Fruit fly (Drosophila melanogaster) whole organism, embryonic: ENCODE data around the gene CG32373.

Experiments
- Bgb ChIP-seq: fragments of 200-800 bp; sonication (Bioruptor generic); IDR thresholded peaks from 2 replicates; pipeline ENCODE4 v1.3.6; 2022; ENCODE audit warnings: missing biosample characterization, missing genetic modification characterization; ENCODE audit not compliant: partially characterized antibody
- CG10543 ChIP-seq: fragments of 200-800 bp; sonication (Bioruptor generic); optimal IDR thresholded peaks from 3 replicates; lab custom pipeline; 2017; ENCODE audit warnings: missing biosample characterization, mild to moderate bottlenecking, missing genetic modification characterization, moderate library complexity
- CG12219 ChIP-seq: fragments of 200-800 bp; sonication (Bioruptor generic); optimal IDR thresholded peaks from 3 replicates; lab custom pipeline; 2018; ENCODE audit warnings: missing biosample characterization, mild to moderate bottlenecking, missing genetic modification characterization
- CG13123 ChIP-seq: fragments of 200-800 bp; sonication (Bioruptor generic); optimal IDR thresholded peaks from 2 replicates; lab custom pipeline; 2016; ENCODE audit warnings: missing biosample characterization, missing genetic modification characterization
- CG14667 ChIP-seq: fragments of 200-800 bp; sonication (Bioruptor generic); IDR thresholded peaks from 2 replicates; pipeline ENCODE4 v1.3.6; 2022; ENCODE audit warnings: missing biosample characterization, missing genetic modification characterization
- CG17186 ChIP-seq: fragments of 200-800 bp; sonication (Bioruptor generic); optimal IDR thresholded peaks from 3 replicates; lab custom pipeline; 2017; ENCODE audit warnings: missing biosample characterization, missing genetic modification reagents, missing genetic modification characterization
- CG17328 ChIP-seq: fragments of 200-800 bp; sonication (Bioruptor generic); IDR thresholded peaks from 2 replicates; pipeline ENCODE4 v1.3.6; 2022; ENCODE audit warnings: missing biosample characterization, missing genetic modification characterization
- CG31224 ChIP-seq: fragments of 200-800 bp; sonication (Bioruptor generic); IDR thresholded peaks from 2 replicates; pipeline ENCODE4 v1.3.6; 2022; ENCODE audit warnings: missing biosample characterization, missing genetic modification characterization
- CG31441 ChIP-seq: fragments of 200-800 bp; sonication (Bioruptor generic); IDR thresholded peaks from 2 replicates; pipeline ENCODE4 v1.3.6; 2022; ENCODE audit warnings: missing biosample characterization, missing genetic modification characterization
- CG3163 ChIP-seq: fragments of 200-800 bp; sonication (Bioruptor generic); optimal IDR thresholded peaks from 3 replicates; lab custom pipeline; 2016; ENCODE audit warnings: missing biosample characterization, missing genetic modification characterization
- CG33557 ChIP-seq: fragments of 200-800 bp; sonication (Bioruptor generic); optimal IDR thresholded peaks from 2 replicates; lab custom pipeline; 2019; ENCODE audit warnings: missing biosample characterization, mild to moderate bottlenecking, missing genetic modification characterization, moderate library complexity
- CG3847 ChIP-seq: fragments of 200-800 bp; sonication (Bioruptor generic); IDR thresholded peaks from 2 replicates; pipeline ENCODE4 v1.3.6; 2022; ENCODE audit warnings: missing biosample characterization, missing genetic modification characterization
- CG42726 ChIP-seq: fragments of 200-800 bp; sonication (Bioruptor generic); IDR thresholded peaks from 2 replicates; pipeline ENCODE4 v1.3.6; 2022; ENCODE audit warnings: missing biosample characterization, missing genetic modification characterization; ENCODE audit not compliant: partially characterized antibody
- CG4424 ChIP-seq: fragments of 200-800 bp; sonication (Bioruptor generic); optimal IDR thresholded peaks from 3 replicates; lab custom pipeline; 2016; ENCODE audit warnings: missing biosample characterization, missing genetic modification characterization
- CG6813 ChIP-seq: fragments of 200-800 bp; sonication (Bioruptor generic); optimal IDR thresholded peaks from 2 replicates; lab custom pipeline; 2017; ENCODE audit warnings: missing biosample characterization, missing genetic modification characterization, mild to moderate bottlenecking, moderate library complexity, missing genetic modification reagents
- CG6854 ChIP-seq: fragments of 200-800 bp; sonication (Bioruptor generic); optimal IDR thresholded peaks from 3 replicates; lab custom pipeline; 2017; ENCODE audit warnings: missing biosample characterization, mild to moderate bottlenecking, missing genetic modification characterization
- CG8281 ChIP-seq: fragments of 200-800 bp; sonication (Bioruptor generic); optimal IDR thresholded peaks from 2 replicates; lab custom pipeline; 2018; ENCODE audit warnings: missing biosample characterization, mild to moderate bottlenecking, missing genetic modification characterization, moderate library complexity
- E2f2 ChIP-seq: fragments of 200-800 bp; sonication (Bioruptor generic); IDR thresholded peaks from 2 replicates; pipeline ENCODE4 v1.3.6; 2022; ENCODE audit warnings: missing biosample characterization, missing genetic modification characterization
- Hmx ChIP-seq: fragments of 200-800 bp; sonication (Bioruptor generic); optimal IDR thresholded peaks from 2 replicates; lab custom pipeline; 2016; ENCODE audit warnings: missing biosample characterization, missing genetic modification characterization
- Mad ChIP-seq: fragments of 200-800 bp; sonication (Bioruptor generic); optimal IDR thresholded peaks from 2 replicates; lab custom pipeline; 2016; ENCODE audit warnings: missing biosample characterization, missing genetic modification characterization
- Meics ChIP-seq: fragments of 200-800 bp; sonication (Bioruptor generic); optimal IDR thresholded peaks from 2 replicates; lab custom pipeline; 2017; ENCODE audit warnings: missing biosample characterization, mild to moderate bottlenecking, missing genetic modification characterization
- Mrtf ChIP-seq: fragments of 200-800 bp; sonication (Bioruptor generic); IDR thresholded peaks from 3 replicates; pipeline ENCODE4 v1.3.6; 2022; ENCODE audit warnings: missing biosample characterization, missing genetic modification characterization
- Opbp ChIP-seq: fragments of 200-800 bp; sonication (Bioruptor generic); IDR thresholded peaks from 3 replicates; pipeline ENCODE4 v1.3.6; 2022; ENCODE audit warnings: missing biosample characterization, missing genetic modification characterization; ENCODE audit not compliant: partially characterized antibody
- Optix ChIP-seq: fragments of 200-800 bp; sonication (Bioruptor generic); IDR thresholded peaks from 3 replicates; pipeline ENCODE4 v1.3.6; 2022; ENCODE audit warnings: missing biosample characterization, missing genetic modification characterization
- Spps ChIP-seq: fragments of 200-800 bp; sonication (Bioruptor generic); optimal IDR thresholded peaks from 2 replicates; lab custom pipeline; 2018; ENCODE audit warnings: missing biosample characterization, mild to moderate bottlenecking, missing genetic modification characterization
- Ssrp ChIP-seq: fragments of 200-800 bp; sonication (Bioruptor generic); optimal IDR thresholded peaks from 2 replicates; lab custom pipeline; 2018; ENCODE audit warnings: missing biosample characterization, mild to moderate bottlenecking, missing genetic modification characterization, moderate library complexity
- Trl ChIP-seq, 3 experiments: fragments of >200 bp in 2 of 3; fragments of 200-800 bp in 1 of 3; sonication (Bioruptor generic) in 1 of 3; optimal IDR thresholded peaks; 2 replicates in 1 of 3; 3 replicates in 2 of 3; lab custom pipeline; 2016 to 2017; ENCODE audit warnings: missing biosample characterization in 1 of 3, missing genetic modification characterization in 1 of 3
- abd-A ChIP-seq: fragments of 200-800 bp; sonication (Bioruptor generic); optimal IDR thresholded peaks from 3 replicates; lab custom pipeline; 2019; ENCODE audit warnings: missing biosample characterization, mild to moderate bottlenecking, missing genetic modification characterization, moderate library complexity
- cad ChIP-seq: fragments of >200 bp; optimal IDR thresholded peaks from 2 replicates; lab custom pipeline; 2017; ENCODE audit warnings: missing biosample characterization, missing genetic modification characterization
- cas ChIP-seq: fragments of 200-800 bp; sonication (Bioruptor generic); IDR thresholded peaks from 2 replicates; pipeline ENCODE4 v1.3.6; 2022; ENCODE audit warnings: missing biosample characterization, missing genetic modification characterization
- chif ChIP-seq, 2 experiments: fragments of 200-800 bp; sonication (Bioruptor generic); optimal IDR thresholded peaks; 3 replicates each; lab custom pipeline; 2016; ENCODE audit warnings: missing biosample characterization in 2 of 2, missing genetic modification characterization in 2 of 2
- dan ChIP-seq: fragments of 200-800 bp; sonication (Bioruptor generic); IDR thresholded peaks from 2 replicates; pipeline ENCODE4 v1.3.6; 2022; ENCODE audit warnings: missing biosample characterization, missing genetic modification characterization
- dati ChIP-seq: fragments of 200-800 bp; sonication (Bioruptor generic); IDR thresholded peaks from 2 replicates; pipeline ENCODE4 v1.3.6; 2022; ENCODE audit warnings: missing biosample characterization, missing genetic modification characterization
- dpn ChIP-seq, 2 experiments: fragments of 200-800 bp; sonication (Bioruptor generic); optimal IDR thresholded peaks; 3 replicates each; lab custom pipeline; 2016; ENCODE audit warnings: missing biosample characterization in 2 of 2, missing genetic modification characterization in 2 of 2
- eyg ChIP-seq: fragments of 200-800 bp; sonication (Bioruptor generic); optimal IDR thresholded peaks from 3 replicates; lab custom pipeline; 2016; ENCODE audit warnings: missing biosample characterization, missing genetic modification characterization
- fd3F ChIP-seq: fragments of 200-800 bp; sonication (Bioruptor generic); optimal IDR thresholded peaks from 2 replicates; lab custom pipeline; 2018; ENCODE audit warnings: missing biosample characterization, mild to moderate bottlenecking, missing genetic modification characterization, moderate library complexity
- gcm ChIP-seq: fragments of 200-800 bp; sonication (Bioruptor generic); optimal IDR thresholded peaks from 2 replicates; lab custom pipeline; 2019; ENCODE audit warnings: missing biosample characterization, mild to moderate bottlenecking, missing genetic modification characterization, moderate library complexity
- gfzf ChIP-seq: fragments of 200-800 bp; sonication (Bioruptor generic); optimal IDR thresholded peaks from 2 replicates; lab custom pipeline; 2016; ENCODE audit warnings: missing biosample characterization, mild to moderate bottlenecking, missing genetic modification characterization, moderate library complexity
- lab ChIP-seq: fragments of 200-800 bp; sonication (Bioruptor generic); optimal IDR thresholded peaks from 3 replicates; lab custom pipeline; 2017; ENCODE audit warnings: missing biosample characterization, missing genetic modification characterization, mild to moderate bottlenecking, moderate library complexity, missing genetic modification reagents
- luna ChIP-seq: fragments of 200-800 bp; sonication (Bioruptor generic); optimal IDR thresholded peaks from 2 replicates; lab custom pipeline; 2016; ENCODE audit warnings: missing biosample characterization, missing genetic modification characterization
- nerfin-2 ChIP-seq: fragments of 200-800 bp; sonication (Bioruptor generic); IDR thresholded peaks from 2 replicates; pipeline ENCODE4 v1.3.6; 2022; ENCODE audit warnings: missing biosample characterization, missing genetic modification characterization; ENCODE audit not compliant: partially characterized antibody
- odd ChIP-seq: fragments of 200-800 bp; sonication (Bioruptor generic); optimal IDR thresholded peaks from 2 replicates; lab custom pipeline; 2017; ENCODE audit warnings: missing biosample characterization, mild to moderate bottlenecking, missing genetic modification characterization
- pfk ChIP-seq: fragments of 200-800 bp; sonication (Bioruptor generic); optimal IDR thresholded peaks from 2 replicates; lab custom pipeline; 2018; ENCODE audit warnings: missing biosample characterization, mild to moderate bottlenecking, missing genetic modification characterization, moderate library complexity
- sens ChIP-seq: fragments of 200-800 bp; sonication (Bioruptor generic); peaks from one replicate; lab custom pipeline; 2016; ENCODE audit warnings: missing biosample characterization, missing genetic modification characterization
- seq ChIP-seq: fragments of 200-800 bp; sonication (Bioruptor generic); IDR thresholded peaks from 2 replicates; pipeline ENCODE4 v1.3.6; 2022; ENCODE audit warnings: missing biosample characterization, missing genetic modification characterization
- so ChIP-seq: fragments of 200-800 bp; sonication (Bioruptor generic); IDR thresholded peaks from 3 replicates; pipeline ENCODE4 v1.3.6; 2022; ENCODE audit warnings: missing biosample characterization, missing genetic modification characterization
- vnd ChIP-seq: fragments of 200-800 bp; sonication (Bioruptor generic); IDR thresholded peaks from 3 replicates; pipeline ENCODE4 v1.3.6; 2022; ENCODE audit warnings: missing biosample characterization, missing genetic modification characterization; ENCODE audit not compliant: partially characterized antibody

The CG32373 gene

DNA sequence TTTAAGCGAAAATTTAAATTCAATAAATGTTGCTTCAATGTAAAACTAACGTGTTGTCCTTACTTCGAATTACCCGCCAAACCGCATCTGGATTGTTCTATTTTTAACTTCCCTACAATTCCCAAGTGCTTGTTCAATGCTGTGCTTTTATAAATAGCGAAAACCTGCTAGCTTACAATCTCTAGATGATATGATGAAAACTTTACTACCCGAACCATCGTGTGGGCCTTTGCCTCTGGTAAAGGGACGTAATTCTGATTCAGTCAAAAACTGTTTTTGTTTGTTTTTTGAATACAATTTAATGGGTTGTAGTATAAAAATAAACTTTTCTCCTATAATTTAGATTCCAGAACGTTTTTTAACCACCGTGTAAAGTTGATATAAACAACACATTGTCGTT, 10.8 kb upstream of the CG32373 start (continued):
- no peak for TF ChIP-seq CG42726 (GFP tag; lab: Robert Waterston, UW)
- TF ChIP-seq Optix (GFP tag; lab: Robert Waterston, UW): no peak
- TF ChIP-seq CG17186 (GFP tag; lab: Kevin White, UChicago): no peak
- TF ChIP-seq Mad (GFP tag; lab: Kevin White, UChicago): no peak
- TF ChIP-seq chif (GFP tag; optimal IDR thresholded peaks at IDR 0.05; lab: Kevin White, UChicago): no peak
- no peak for TF ChIP-seq odd (GFP tag; lab: Kevin White, UChicago)
- no peak for TF ChIP-seq vnd
- no peak for TF ChIP-seq CG17328 (GFP tag; lab: Robert Waterston, UW)
- no peak for TF ChIP-seq fd3F (GFP tag; lab: Kevin White, UChicago)
- no peak for TF ChIP-seq CG10543
- no peak for TF ChIP-seq CG31224
- no peak for TF ChIP-seq dati (GFP tag; lab: Robert Waterston, UW)
- no peak for TF ChIP-seq Meics (GFP tag; lab: Kevin White, UChicago)
- TF ChIP-seq nerfin-2 (GFP tag; lab: Robert Waterston, UW): 0 out of 2 replicates have a peak, but pooled peaks have one; percentile 36
- no peak for TF ChIP-seq Spps
- peak; percentile 48 for TF ChIP-seq Bgb (GFP tag; lab: Robert Waterston, UW)
- TF ChIP-seq CG8281 (tag; lab: Kevin White, UChicago): no peak
- peak; percentile 59 for TF ChIP-seq E2f2 (GFP tag; lab: Robert Waterston, UW)
- no peak for TF ChIP-seq Ssrp (tag; lab: Kevin White, UChicago)
- TF ChIP-seq gfzf (GFP tag; lab: Kevin White, UChicago): no peak
- TF ChIP-seq CG14667: no peak
- TF ChIP-seq abd-A (tag; lab: Kevin White, UChicago): no peak
- TF ChIP-seq cas: no peak
- peak; percentile 62 for TF ChIP-seq sens (GFP tag; lab: Kevin White, UChicago)
- no peak for TF ChIP-seq CG13123 (GFP tag; lab: Kevin White, UChicago)
- no peak for TF ChIP-seq CG3847 (GFP tag; lab: Robert Waterston, UW)
- no peak for TF ChIP-seq Mrtf (GFP tag; lab: Robert Waterston, UW)
- TF ChIP-seq luna: no peak
- TF ChIP-seq Hmx (GFP tag; lab: Kevin White, UChicago): no peak
- no peak for TF ChIP-seq gcm (GFP tag; lab: Kevin White, UChicago)
- no peak for TF ChIP-seq dpn (GFP tag; optimal IDR thresholded peaks at IDR 0.05; lab: Kevin White, UChicago)
- TF ChIP-seq CG6854 (GFP tag; lab: Kevin White, UChicago): no peak
- no peak for TF ChIP-seq so (GFP tag; lab: Robert Waterston, UW)
- no peak for TF ChIP-seq pfk
- no peak for TF ChIP-seq CG4424 (GFP tag; lab: Kevin White, UChicago)
- no peak for TF ChIP-seq CG31441 (GFP tag; lab: Robert Waterston, UW)
- no peak for TF ChIP-seq cad (GFP tag; lab: Kevin White, UChicago)
- no peak for TF ChIP-seq eyg (GFP tag; lab: Kevin White, UChicago)
- TF ChIP-seq CG33557 (GFP tag; lab: Kevin White, UChicago): no peak
- TF ChIP-seq lab (GFP tag; lab: Kevin White, UChicago): no peak
- no peak for TF ChIP-seq CG3163 (GFP tag; lab: Kevin White, UChicago)
- TF ChIP-seq CG6813 (GFP tag; lab: Kevin White, UChicago): no peak
- no peak for TF ChIP-seq CG12219 (GFP tag; lab: Kevin White, UChicago)
- 0 out of 3 replicates have a peak, but pooled peaks have one; percentile 30 for TF ChIP-seq Opbp (GFP tag; lab: Robert Waterston, UW)
- no peak for TF ChIP-seq seq (GFP tag; lab: Robert Waterston, UW)
- no peak for TF ChIP-seq Trl (optimal IDR thresholded peaks at IDR 0.05; lab: Kevin White, UChicago)
- TF ChIP-seq Trl (GFP tag; optimal IDR thresholded peaks at IDR 0.05; lab: Kevin White, UChicago): no peak
- TF ChIP-seq dan: no peak
